Fruit fly (Drosophila melanogaster): ENCODE results near the gene CG12680.

Gene CG12680

dm6 chrX:5025283-5025682, 28.0 kb downstream of the CG12680 start:
- TF ChIP-seq CTCF (optimal IDR thresholded peaks at IDR 0.05) (no peak), CG8478 (optimal IDR thresholded peaks at IDR 0.05) (no peak)

- TF ChIP-seq CG8478 (optimal IDR thresholded peaks at IDR 0.05) (no peak), CTCF (optimal IDR thresholded peaks at IDR 0.05) (no peak)
Observed at dm6 chrX:5026024-5026623, 28.9 kb downstream of the CG12680 start.

- no peak for TF ChIP-seq CTCF (optimal IDR thresholded peaks at IDR 0.05)
Observed at dm6 chrX:5026680-5027079, 29.4 kb downstream of the CG12680 start.

dm6 chrX:5027322-5027721, 30.1 kb downstream of the CG12680 start:
- TF ChIP-seq CG8478 (optimal IDR thresholded peaks at IDR 0.05): no peak
- TF ChIP-seq CTCF (optimal IDR thresholded peaks at IDR 0.05): no peak

dm6 chrX:5030110-5030663, 32.9 kb downstream of the CG12680 start:
- TF ChIP-seq CTCF (optimal IDR thresholded peaks at IDR 0.05) (no peak), CG8478 (optimal IDR thresholded peaks at IDR 0.05) (no peak)

- TF ChIP-seq CG8478 (optimal IDR thresholded peaks at IDR 0.05) (no peak), CTCF (optimal IDR thresholded peaks at IDR 0.05) (no peak)
Observed at dm6 chrX:5031297-5031696, 34.1 kb downstream of the CG12680 start.

dm6 chrX:5038411-5038810, 41.2 kb downstream of the CG12680 start:
- TF ChIP-seq CTCF (optimal IDR thresholded peaks at IDR 0.05): no peak
- no peak for TF ChIP-seq CG8478 (optimal IDR thresholded peaks at IDR 0.05)

- TF ChIP-seq CG8478 (optimal IDR thresholded peaks at IDR 0.05) (no peak), CTCF (optimal IDR thresholded peaks at IDR 0.05) (no peak)
Observed at dm6 chrX:5040098-5040497, 42.9 kb downstream of the CG12680 start.

- no peak for TF ChIP-seq CG8478 (optimal IDR thresholded peaks at IDR 0.05)
- TF ChIP-seq CTCF (optimal IDR thresholded peaks at IDR 0.05): no peak
Observed at dm6 chrX:5041525-5042454, 44.5 kb downstream of the CG12680 start.

- TF ChIP-seq CTCF (optimal IDR thresholded peaks at IDR 0.05): no peak
- no peak for TF ChIP-seq CG8478 (optimal IDR thresholded peaks at IDR 0.05)
Observed at dm6 chrX:5044433-5045110, 47.3 kb downstream of the CG12680 start.

- no peak for TF ChIP-seq CG8478 (optimal IDR thresholded peaks at IDR 0.05)
- TF ChIP-seq CTCF (optimal IDR thresholded peaks at IDR 0.05): no peak
Observed at dm6 chrX:5045158-5045557, 47.9 kb downstream of the CG12680 start.

- TF ChIP-seq CTCF (optimal IDR thresholded peaks at IDR 0.05): no peak
- TF ChIP-seq CG8478 (optimal IDR thresholded peaks at IDR 0.05): no peak
Observed at dm6 chrX:5046256-5046894, 49.1 kb downstream of the CG12680 start.

dm6 chrX:5046895-5047306, 49.7 kb downstream of the CG12680 start:
- TF ChIP-seq CG8478 (optimal IDR thresholded peaks at IDR 0.05) (no peak), CTCF (optimal IDR thresholded peaks at IDR 0.05) (no peak)

Measured in S2 (cell line).